Fruit fly (Drosophila melanogaster) whole organism, wandering third instar larva: ENCODE measurements around the gene Fancl.

Experiments used
- CG32264 ChIP-seq: fragments of 200-800 bp; sonication (Bioruptor generic); optimal IDR thresholded peaks from 2 replicates; lab custom pipeline; 2016; ENCODE audit warnings: missing biosample characterization, missing genetic modification characterization
- CrebA ChIP-seq: fragments of 200-800 bp; sonication (Bioruptor generic); optimal IDR thresholded peaks from 2 replicates; lab custom pipeline; 2016; ENCODE audit warnings: missing biosample characterization, mild to moderate bottlenecking, missing genetic modification characterization, borderline replicate concordance
- Dfd ChIP-seq: fragments of >200 bp; optimal IDR thresholded peaks from 2 replicates; lab custom pipeline; 2017; ENCODE audit warnings: missing biosample characterization, missing genetic modification characterization
- Dif ChIP-seq: fragments of 200-275, 200-300 bp; sonication (Bioruptor generic); optimal IDR thresholded peaks from 2 replicates; lab custom pipeline; 2018; ENCODE audit warnings: missing biosample characterization, missing genetic modification characterization; ENCODE audit not compliant: partially characterized antibody
- HLH106 ChIP-seq: fragments of 200-800 bp; optimal IDR thresholded peaks from 3 replicates; lab custom pipeline; 2019; ENCODE audit warnings: missing biosample characterization, mild to moderate bottlenecking, missing genetic modification characterization, moderate library complexity
- Hnf4 ChIP-seq: fragments of 200-800 bp; sonication (Bioruptor generic); optimal IDR thresholded peaks from 2 replicates; lab custom pipeline; 2016; ENCODE audit warnings: missing biosample characterization, mild to moderate bottlenecking, missing genetic modification characterization
- Hr83 ChIP-seq: fragments of 200-300 bp; sonication (Bioruptor generic); optimal IDR thresholded peaks from 2 replicates; lab custom pipeline; 2016; ENCODE audit warnings: missing biosample characterization, mild to moderate bottlenecking, missing genetic modification characterization, moderate library complexity; ENCODE audit not compliant: poor library complexity, severe bottlenecking
- Jra ChIP-seq: sonication (Bioruptor generic); optimal IDR thresholded peaks from 2 replicates; lab custom pipeline; 2016; ENCODE audit warnings: missing biosample characterization, missing genetic modification characterization
- Mio ChIP-seq: sonication (Bioruptor generic); optimal IDR thresholded peaks from 2 replicates; lab custom pipeline; 2016; ENCODE audit warnings: missing biosample characterization, missing genetic modification characterization
- N ChIP-seq: fragments of >200 bp; optimal IDR thresholded peaks from 2 replicates; lab custom pipeline; 2018; ENCODE audit warnings: missing biosample characterization, missing external identifiers, missing genetic modification characterization
- OdsH ChIP-seq: fragments of 200-800 bp; sonication (Bioruptor generic); optimal IDR thresholded peaks from 2 replicates; lab custom pipeline; 2016; ENCODE audit warnings: missing biosample characterization, mild to moderate bottlenecking, missing genetic modification characterization
- Vsx2 ChIP-seq: fragments of 200-300, 225-300 bp; sonication (Bioruptor generic); optimal IDR thresholded peaks from 2 replicates; lab custom pipeline; 2018; ENCODE audit warnings: missing biosample characterization, missing genetic modification characterization; ENCODE audit not compliant: partially characterized antibody
- br ChIP-seq: fragments of 200-800 bp; sonication (Bioruptor generic); optimal IDR thresholded peaks from 2 replicates; lab custom pipeline; 2016; ENCODE audit warnings: missing biosample characterization, missing genetic modification characterization
- brk ChIP-seq: fragments of 200-800 bp; sonication (Bioruptor generic); optimal IDR thresholded peaks from 2 replicates; lab custom pipeline; 2016; ENCODE audit warnings: missing biosample characterization, mild to moderate bottlenecking, missing genetic modification characterization
- dl ChIP-seq, 2 experiments: fragments of 175-275, 200-275 bp in 1 of 2; fragments of 200-275 bp in 1 of 2; sonication (Bioruptor generic); optimal IDR thresholded peaks; lab custom pipeline; 2018; ENCODE audit warnings: mild to moderate bottlenecking in 2 of 2, missing biosample characterization in 2 of 2, missing genetic modification characterization in 2 of 2, moderate library complexity in 2 of 2; ENCODE audit not compliant: partially characterized antibody in 2 of 2, insufficient read depth in 1 of 2
- dmrt93B ChIP-seq: fragments of 200-800 bp; sonication (Bioruptor generic); optimal IDR thresholded peaks from 2 replicates; lab custom pipeline; 2018; ENCODE audit warnings: missing biosample characterization, mild to moderate bottlenecking, missing genetic modification characterization
- dsf ChIP-seq: sonication (Bioruptor generic); optimal IDR thresholded peaks from 2 replicates; lab custom pipeline; 2016; ENCODE audit warnings: missing biosample characterization, missing genetic modification characterization, borderline replicate concordance
- foxo ChIP-seq, 2 experiments: fragments of 200-800 bp; sonication (Bioruptor generic); optimal IDR thresholded peaks; 2 replicates in 1 of 2; 3 replicates in 1 of 2; lab custom pipeline; 2016 to 2017; ENCODE audit warnings: missing biosample characterization in 2 of 2, missing genetic modification characterization in 2 of 2
- fru ChIP-seq: fragments of 200-800 bp; sonication (Bioruptor generic); optimal IDR thresholded peaks from 3 replicates; lab custom pipeline; 2016; ENCODE audit warnings: missing biosample characterization, mild to moderate bottlenecking, missing genetic modification characterization
- h ChIP-seq: fragments of 200-800 bp; sonication (Bioruptor generic); optimal IDR thresholded peaks from 3 replicates; lab custom pipeline; 2016; ENCODE audit warnings: missing biosample characterization, mild to moderate bottlenecking, missing genetic modification characterization
- jim ChIP-seq: fragments of 175-275, 200-325 bp; sonication (Bioruptor generic); optimal IDR thresholded peaks from 2 replicates; lab custom pipeline; 2016; ENCODE audit warnings: missing biosample characterization, mild to moderate bottlenecking, missing genetic modification characterization
- lola ChIP-seq: fragments of >200 bp; optimal IDR thresholded peaks from 2 replicates; lab custom pipeline; 2017; ENCODE audit warnings: missing biosample characterization, missing genetic modification characterization
- pan ChIP-seq: fragments of >200 bp; optimal IDR thresholded peaks from 2 replicates; lab custom pipeline; 2017
- psq ChIP-seq: fragments of 200-800 bp; sonication (Bioruptor generic); optimal IDR thresholded peaks from 3 replicates; lab custom pipeline; 2017; ENCODE audit warnings: missing biosample characterization, mild to moderate bottlenecking, missing genetic modification characterization, moderate library complexity
- rgr ChIP-seq: fragments of 200-800 bp; sonication (Bioruptor generic); optimal IDR thresholded peaks from 3 replicates; lab custom pipeline; 2016; ENCODE audit warnings: missing biosample characterization, mild to moderate bottlenecking, missing genetic modification characterization
- sage ChIP-seq: fragments of 200-800 bp; sonication (Bioruptor generic); optimal IDR thresholded peaks from 2 replicates; lab custom pipeline; 2016; ENCODE audit warnings: missing biosample characterization, mild to moderate bottlenecking, missing genetic modification characterization
- sv ChIP-seq: fragments of 200-800 bp; sonication (Bioruptor generic); optimal IDR thresholded peaks from 3 replicates; lab custom pipeline; 2016; ENCODE audit warnings: missing biosample characterization, missing genetic modification characterization
- tai ChIP-seq: sonication (Bioruptor generic); optimal IDR thresholded peaks from 2 replicates; lab custom pipeline; 2016; ENCODE audit warnings: missing biosample characterization, missing genetic modification characterization
- usp ChIP-seq: fragments of >200 bp; optimal IDR thresholded peaks from 2 replicates; lab custom pipeline; 2017; ENCODE audit warnings: missing biosample characterization, missing genetic modification characterization

The Fancl gene

dm6 chr3R:10076665-10077064 is 24.0 kb upstream of the Fancl start:
- no peak for TF ChIP-seq sage (GFP tag; lab: Kevin White, UChicago)
- peak; percentile 23 for TF ChIP-seq h (GFP tag; lab: Kevin White, UChicago)
- no peak for TF ChIP-seq lola (GFP tag; lab: Kevin White, UChicago)
- TF ChIP-seq fru = peak; percentile 17
- TF ChIP-seq psq (GFP tag; lab: Kevin White, UChicago) = no peak
- TF ChIP-seq brk = peak; percentile 4
- TF ChIP-seq foxo (GFP tag; optimal IDR thresholded peaks at IDR 0.05; lab: Kevin White, UChicago) = peak in 1 of 2 experiments; percentile 24
- TF ChIP-seq CG32264 (GFP tag; lab: Kevin White, UChicago) = no peak
- TF ChIP-seq Hr83 = peak; percentile 65
- peak; percentile 46 for TF ChIP-seq rgr (GFP tag; lab: Kevin White, UChicago)
- TF ChIP-seq br (GFP tag; lab: Kevin White, UChicago) = peak; percentile 28
- peak; percentile 6 for TF ChIP-seq OdsH
- TF ChIP-seq HLH106 (tag; lab: Kevin White, UChicago) = peak; percentile 26

DNA sequence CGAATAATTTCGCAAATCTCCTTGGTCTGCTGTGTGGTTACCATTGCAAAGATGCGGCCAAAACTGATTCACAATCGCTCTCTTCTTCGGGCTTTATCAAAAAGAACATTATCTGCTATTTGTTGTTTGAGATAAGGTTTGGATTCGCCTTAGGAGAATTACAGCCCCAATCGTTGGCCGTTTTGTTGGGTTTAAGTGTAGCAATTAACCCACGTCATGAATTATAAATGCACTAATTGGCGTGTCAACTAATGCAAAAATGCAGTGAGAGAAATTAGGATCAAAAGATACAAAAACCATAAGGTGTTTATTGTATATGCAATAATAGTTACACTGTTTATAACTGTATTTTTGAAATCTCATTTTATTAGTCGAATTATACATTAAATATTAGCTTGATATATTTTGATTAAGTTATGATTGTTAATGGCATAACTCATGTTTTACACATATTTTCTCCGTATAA is 22.7 kb upstream of the Fancl start, which contains the start of gene Alp13:
Gene Alp13, minus strand, starts transcription at position 51 of the 466 bp plus-strand sequence.
- TF ChIP-seq tai (no peak), HLH106 (tag; lab: Kevin White, UChicago) (no peak), Hr83 (no peak), CG32264 (GFP tag; lab: Kevin White, UChicago) (no peak), CrebA (no peak), psq (GFP tag; lab: Kevin White, UChicago) (no peak), br (GFP tag; lab: Kevin White, UChicago) (no peak), sv (no peak), Hnf4 (GFP tag; lab: Kevin White, UChicago) (no peak), jim (GFP tag; lab: Kevin White, UChicago) (no peak), Jra (GFP tag; lab: Kevin White, UChicago) (no peak), Dif (GFP tag; lab: Kevin White, UChicago) (no peak), foxo (GFP tag; optimal IDR thresholded peaks at IDR 0.05; lab: Kevin White, UChicago) (no peak), Vsx2 (GFP tag; lab: Kevin White, UChicago) (no peak), N (GFP tag; lab: Kevin White, UChicago) (no peak), brk (no peak)
- TF ChIP-seq, all 38 proteins: peak for 0

DNA sequence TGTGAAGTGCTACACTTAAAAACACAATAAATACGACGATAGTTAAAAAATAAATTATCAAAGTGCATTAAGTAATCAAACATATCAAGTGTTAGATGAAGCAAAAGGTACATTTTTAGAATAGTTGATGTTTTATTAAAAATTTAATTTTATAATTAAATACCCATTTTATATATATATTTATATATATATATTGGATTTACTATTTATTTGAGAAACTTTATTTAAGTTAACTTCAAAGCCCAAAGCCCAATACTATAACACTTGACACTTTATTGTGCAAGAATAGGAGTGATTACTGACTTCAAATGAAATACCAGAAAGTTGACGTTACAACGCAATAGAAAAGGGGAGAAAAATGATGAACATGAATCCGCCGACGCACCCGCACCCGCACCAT is 18.1 kb upstream of the Fancl start, which contains the start of gene nerfin-2:
Gene nerfin-2, plus strand, starts transcription at position 301 of the 400 bp plus-strand sequence.
- no peak for TF ChIP-seq rgr (GFP tag; lab: Kevin White, UChicago)
- peak; percentile 25 for TF ChIP-seq Dfd (GFP tag; lab: Kevin White, UChicago)

dm6 chr3R:10070195-10070594 is 17.5 kb upstream of the Fancl start:
- TF ChIP-seq dl (GFP tag; optimal IDR thresholded peaks at IDR 0.05; lab: Kevin White, UChicago; ENCODE audit: insufficient read depth in 1 of 2, partially characterized antibody in 2 of 2) (peak in 1 of 2 experiments; percentile 13), usp (GFP tag; lab: Kevin White, UChicago) (no peak)
- TF ChIP-seq, all 38 proteins: peak for 1

- no peak for TF ChIP-seq dsf
- peak; percentile 92 for TF ChIP-seq Vsx2 (GFP tag; lab: Kevin White, UChicago)
These were observed 16.1 kb upstream of the Fancl start for dm6 chr3R:10068780-10069179.

DNA sequence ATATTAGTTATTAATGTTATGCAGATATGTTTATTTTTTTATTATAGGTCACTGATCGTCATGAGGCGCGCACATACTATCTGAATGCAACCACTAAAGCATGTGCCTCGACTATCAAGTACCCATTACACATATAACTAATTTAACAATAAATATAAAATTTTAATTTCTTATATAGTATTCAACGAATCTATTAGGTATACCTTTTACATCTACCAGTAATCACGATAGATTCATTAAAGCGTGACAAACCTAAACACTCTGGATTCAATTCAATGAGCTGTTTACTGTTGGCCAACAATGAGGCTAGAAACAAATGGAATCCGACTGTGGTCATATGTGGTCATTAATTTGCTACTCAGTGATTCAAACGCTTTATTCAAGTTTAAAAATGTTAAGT is 14.9 kb upstream of the Fancl start, which contains the start of gene CG33784:
Gene CG33784, plus strand, starts transcription at position 301 of the 400 bp plus-strand sequence.
- no peak for TF ChIP-seq CG32264 (GFP tag; lab: Kevin White, UChicago)
- TF ChIP-seq CrebA = no peak
- TF ChIP-seq Jra (GFP tag; lab: Kevin White, UChicago) = no peak

dm6 chr3R:10066470-10066869 is 13.8 kb upstream of the Fancl start, which contains the start of gene CG33783:
CG33783 (plus strand) TSS chr3R:10066770.
- TF ChIP-seq CrebA (no peak), sv (no peak), Hr83 (no peak), pan (lab: Kevin White, UChicago) (no peak), Mio (GFP tag; lab: Kevin White, UChicago) (no peak), psq (GFP tag; lab: Kevin White, UChicago) (no peak), lola (GFP tag; lab: Kevin White, UChicago) (no peak), fru (no peak), dmrt93B (GFP tag; lab: Kevin White, UChicago) (no peak)
